Fruit fly (Drosophila melanogaster): ENCODE measurements around the gene ex.

DNA sequence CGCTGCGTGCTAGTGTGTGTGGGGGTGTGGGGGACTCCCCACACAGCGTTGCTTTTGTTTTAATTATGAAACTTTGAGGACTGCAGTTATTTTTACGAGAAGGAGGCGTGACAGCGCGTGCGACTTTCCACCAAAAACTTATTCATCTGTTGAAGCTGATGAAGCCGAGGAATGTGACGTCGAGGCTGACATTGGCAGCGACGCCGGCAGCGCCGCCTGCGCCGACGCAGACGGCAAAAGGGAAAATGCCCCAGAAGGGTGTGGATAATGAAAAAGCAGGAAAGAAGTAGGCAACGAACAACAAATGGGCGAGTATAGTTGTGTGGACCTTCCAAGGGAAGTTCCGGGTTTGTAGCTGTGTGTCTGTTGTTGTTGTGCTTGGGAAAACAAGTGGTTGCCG, 36.7 kb downstream of the ex start:
- TF ChIP-seq ttk (optimal IDR thresholded peaks at IDR 0.05), result no peak
- no peak for TF ChIP-seq psq (optimal IDR thresholded peaks at IDR 0.05)
- TF ChIP-seq Sin3A (optimal IDR thresholded peaks at IDR 0.05), result no peak
- TF ChIP-seq insv (optimal IDR thresholded peaks at IDR 0.05), result no peak
- TF ChIP-seq h (optimal IDR thresholded peaks at IDR 0.05), result no peak
- TF ChIP-seq Myc (optimal IDR thresholded peaks at IDR 0.05), result no peak
